Worm (Caenorhabditis elegans) whole organism, L4/young adult: ENCODE data around the gene T23F11.2.

ENCODE experiments used
- W03F9.2 ChIP-seq: fragments of 150-350 bp; optimal IDR thresholded peaks from 2 replicates; lab custom pipeline; 2014; ENCODE audit warnings: missing biosample characterization, missing genetic modification characterization
- dao-5 ChIP-seq: sonication (generic microtip); optimal IDR thresholded peaks from 2 replicates; lab custom pipeline; 2016; ENCODE audit warnings: missing genotype, missing genetic modification characterization, moderate library complexity, missing compliant biosample characterization
- him-1 ChIP-seq: sonication (generic microtip); optimal IDR thresholded peaks from 2 replicates; lab custom pipeline; 2016; ENCODE audit warnings: missing genotype, missing genetic modification reagents, missing genetic modification characterization, missing compliant biosample characterization

ce11 chrIII:4616071-4616571, 39.2 kb downstream of the T23F11.2 start, which contains the start of gene lips-3:
- TF ChIP-seq him-1, result no peak
- TF ChIP-seq dao-5 (tag; lab: Kevin White, UChicago), result no peak
- no peak for TF ChIP-seq W03F9.2 (tag; lab: Kevin White, UChicago)
